Worm (Caenorhabditis elegans): ENCODE measurements around the gene gst-20.

ce11 chrII:13560553-13560952, 49.1 kb downstream of the gst-20 start:
- no peak for TF ChIP-seq egl-27 (tag; optimal IDR thresholded peaks at IDR 0.05)
- no peak for TF ChIP-seq nhr-25 (tag; optimal IDR thresholded peaks at IDR 0.05)
- TF ChIP-seq fkh-2 (tag; optimal IDR thresholded peaks at IDR 0.05), result no peak
- no peak for TF ChIP-seq daf-12 (tag; optimal IDR thresholded peaks at IDR 0.05)
- no peak for TF ChIP-seq unc-62 (GFP tag; optimal IDR thresholded peaks at IDR 0.05)
- TF ChIP-seq jun-1 (tag; optimal IDR thresholded peaks at IDR 0.05), result no peak
- no peak for TF ChIP-seq elt-3 (tag; optimal IDR thresholded peaks at IDR 0.05)
- TF ChIP-seq nhr-12 (tag; optimal IDR thresholded peaks at IDR 0.05), result no peak
- no peak for TF ChIP-seq ama-1 (optimal IDR thresholded peaks at IDR 0.05)
- TF ChIP-seq nhr-77 (tag; optimal IDR thresholded peaks at IDR 0.05), result no peak
- no peak for TF ChIP-seq fos-1 (tag; optimal IDR thresholded peaks at IDR 0.05)
- TF ChIP-seq nhr-76 (tag; optimal IDR thresholded peaks at IDR 0.05), result no peak

Data from whole organism, L3 larva.